Worm (Caenorhabditis elegans) whole organism, L1 larva: ENCODE results near the gene ttr-8.

Experiments used
- alr-1 ChIP-seq: fragments of 200-800 bp; sonication (Bioruptor generic); optimal IDR thresholded peaks from 2 replicates; lab custom pipeline; 2018; ENCODE audit warnings: borderline replicate concordance, mild to moderate bottlenecking, missing genetic modification characterization, missing compliant biosample characterization
- blmp-1 ChIP-seq: fragments of 150-350 bp; optimal IDR thresholded peaks from 2 replicates; lab custom pipeline; 2014; ENCODE audit warnings: missing biosample characterization, missing genetic modification characterization
- fkh-10 ChIP-seq: sonication (generic microtip); optimal IDR thresholded peaks from 2 replicates; lab custom pipeline; 2017; ENCODE audit warnings: missing biosample characterization, missing genetic modification reagents, missing genetic modification characterization
- lin-39 ChIP-seq: fragments of 150-350 bp; optimal IDR thresholded peaks from 2 replicates; lab custom pipeline; 2014; ENCODE audit warnings: missing biosample characterization, missing genetic modification reagents, missing genetic modification characterization
- nhr-28 ChIP-seq: fragments of 150-350 bp; optimal IDR thresholded peaks from 2 replicates; lab custom pipeline; 2014; ENCODE audit warnings: missing biosample characterization, missing genetic modification characterization
- nhr-47 ChIP-seq: sonication (generic microtip); optimal IDR thresholded peaks from 2 replicates; lab custom pipeline; 2016; ENCODE audit warnings: mild to moderate bottlenecking, missing genetic modification characterization, moderate library complexity, missing compliant biosample characterization
- nhr-77 ChIP-seq: fragments of 150-350 bp; optimal IDR thresholded peaks from 2 replicates; lab custom pipeline; 2014; ENCODE audit warnings: missing biosample characterization, missing genetic modification characterization
- rnt-1 ChIP-seq: sonication (generic microtip); optimal IDR thresholded peaks from 2 replicates; lab custom pipeline; 2016; ENCODE audit warnings: mild to moderate bottlenecking, missing genetic modification characterization, moderate library complexity, missing compliant biosample characterization

- TF ChIP-seq fkh-10 (no peak), nhr-47 (no peak), nhr-77 (tag; lab: Kevin White, UChicago) (no peak), lin-39 (tag; lab: Kevin White, UChicago) (no peak), nhr-28 (no peak), rnt-1 (peak; percentile 53), blmp-1 (tag; lab: Kevin White, UChicago) (peak; percentile 28), alr-1 (no peak)
These were observed 10.4 kb downstream of the ttr-8 start for ce11 chrIII:7554697-7555145.
